Fruit fly (Drosophila melanogaster): ENCODE data around the gene Rca1.

Gene Rca1

DNA sequence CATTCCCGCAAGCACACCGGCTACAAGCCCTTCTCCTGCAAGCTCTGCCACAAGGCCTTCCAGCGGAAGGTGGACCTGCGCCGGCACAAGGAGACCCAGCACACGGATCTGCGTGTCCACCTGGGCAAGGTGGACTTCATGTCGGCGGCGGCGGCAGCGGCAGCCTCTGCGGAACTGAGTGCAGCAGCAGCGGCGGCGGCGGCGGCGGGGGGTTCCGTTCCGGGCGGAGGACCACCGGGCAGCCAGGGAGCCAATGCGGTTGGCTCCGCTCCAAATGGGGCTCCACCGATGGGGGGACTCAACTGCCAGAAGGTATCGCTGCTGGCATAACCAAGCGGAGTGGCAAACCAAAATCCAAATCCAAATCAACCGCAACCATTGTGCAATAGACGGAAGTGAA lies 14.3 kb upstream of the Rca1 start:
- TF ChIP-seq CG32264 (GFP tag; optimal IDR thresholded peaks at IDR 0.05): no peak
- TF ChIP-seq ey (GFP tag; optimal IDR thresholded peaks at IDR 0.05): no peak
- no peak for TF ChIP-seq sv (GFP tag; optimal IDR thresholded peaks at IDR 0.05)
- TF ChIP-seq Dfd (GFP tag; optimal IDR thresholded peaks at IDR 0.05): peak; percentile 96
- no peak for TF ChIP-seq sage (GFP tag; optimal IDR thresholded peaks at IDR 0.05)
- no peak for TF ChIP-seq jim (GFP tag; optimal IDR thresholded peaks at IDR 0.05)
- no peak for TF ChIP-seq Rel (GFP tag; optimal IDR thresholded peaks at IDR 0.05)
- TF ChIP-seq Rel (tag; optimal IDR thresholded peaks at IDR 0.05): no peak

DNA sequence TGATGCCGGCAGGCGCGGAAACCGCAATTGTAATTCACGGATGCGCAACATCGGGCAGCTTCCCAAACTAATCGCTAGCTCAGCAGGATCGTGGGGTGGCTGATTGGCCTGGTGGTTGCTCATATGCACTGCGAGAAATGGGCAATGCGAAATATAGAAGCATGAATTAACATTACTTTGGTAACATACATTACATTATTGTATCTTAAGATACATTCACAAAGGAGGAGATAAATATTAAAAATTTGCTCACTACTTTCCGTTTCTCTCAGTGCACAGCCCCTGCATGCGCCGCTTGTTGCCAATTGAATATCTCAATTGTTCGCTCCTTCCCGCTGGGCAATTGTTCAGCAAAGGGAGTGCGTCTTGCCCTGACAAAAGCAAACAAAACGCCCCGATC lies 10.8 kb upstream of the Rca1 start:
- TF ChIP-seq ey (GFP tag; optimal IDR thresholded peaks at IDR 0.05): peak; percentile 35
- TF ChIP-seq dmrt93B (GFP tag; optimal IDR thresholded peaks at IDR 0.05): peak; percentile 17
- no peak for TF ChIP-seq psq (GFP tag; optimal IDR thresholded peaks at IDR 0.05)
- TF ChIP-seq h (GFP tag; optimal IDR thresholded peaks at IDR 0.05): peak; percentile 50
- TF ChIP-seq Rel (GFP tag; optimal IDR thresholded peaks at IDR 0.05): no peak
- no peak for TF ChIP-seq Rel (tag; optimal IDR thresholded peaks at IDR 0.05)
- TF ChIP-seq Dfd (GFP tag; optimal IDR thresholded peaks at IDR 0.05): no peak
- no peak for TF ChIP-seq rgr (GFP tag; optimal IDR thresholded peaks at IDR 0.05)
- TF ChIP-seq lola (GFP tag; optimal IDR thresholded peaks at IDR 0.05): no peak
- no peak for TF ChIP-seq pan (optimal IDR thresholded peaks at IDR 0.05)
- TF ChIP-seq foxo (GFP tag; optimal IDR thresholded peaks at IDR 0.05): peak in 1 of 2 experiments; percentile 58
- no peak for TF ChIP-seq jim (GFP tag; optimal IDR thresholded peaks at IDR 0.05)
- TF ChIP-seq woc (GFP tag; optimal IDR thresholded peaks at IDR 0.05): peak; percentile 22
- TF ChIP-seq Dif (GFP tag; optimal IDR thresholded peaks at IDR 0.05; ENCODE audit: partially characterized antibody): no peak
- peak; percentile 54 for TF ChIP-seq fru (GFP tag; optimal IDR thresholded peaks at IDR 0.05)
- TF ChIP-seq Hr83 (GFP tag; optimal IDR thresholded peaks at IDR 0.05; ENCODE audit: poor library complexity, severe bottlenecking): no peak
- TF ChIP-seq sv (GFP tag; optimal IDR thresholded peaks at IDR 0.05): peak; percentile 39
- TF ChIP-seq HLH106 (tag; optimal IDR thresholded peaks at IDR 0.05): peak; percentile 55
- TF ChIP-seq br (GFP tag; optimal IDR thresholded peaks at IDR 0.05): peak; percentile 13
- no peak for TF ChIP-seq Sp1 (GFP tag; optimal IDR thresholded peaks at IDR 0.05)
- TF ChIP-seq brk (GFP tag; optimal IDR thresholded peaks at IDR 0.05): no peak
- no peak for TF ChIP-seq Jra (GFP tag; optimal IDR thresholded peaks at IDR 0.05)
- no peak for TF ChIP-seq CG9705 (GFP tag; optimal IDR thresholded peaks at IDR 0.05)
- TF ChIP-seq tai (GFP tag; optimal IDR thresholded peaks at IDR 0.05): no peak

- TF ChIP-seq dsf (GFP tag; optimal IDR thresholded peaks at IDR 0.05; ENCODE audit: borderline replicate concordance): no peak
- TF ChIP-seq ey (GFP tag; optimal IDR thresholded peaks at IDR 0.05): no peak
These were observed 8.7 kb upstream of the Rca1 start for dm6 chr2L:6843434-6843833.

- no peak for TF ChIP-seq Abd-B (GFP tag; optimal IDR thresholded peaks at IDR 0.05)
- TF ChIP-seq foxo (GFP tag; optimal IDR thresholded peaks at IDR 0.05): no peak
- TF ChIP-seq br (GFP tag; optimal IDR thresholded peaks at IDR 0.05): no peak
These were observed 1.2 kb upstream of the Rca1 start for dm6 chr2L:6850963-6851362.

DNA sequence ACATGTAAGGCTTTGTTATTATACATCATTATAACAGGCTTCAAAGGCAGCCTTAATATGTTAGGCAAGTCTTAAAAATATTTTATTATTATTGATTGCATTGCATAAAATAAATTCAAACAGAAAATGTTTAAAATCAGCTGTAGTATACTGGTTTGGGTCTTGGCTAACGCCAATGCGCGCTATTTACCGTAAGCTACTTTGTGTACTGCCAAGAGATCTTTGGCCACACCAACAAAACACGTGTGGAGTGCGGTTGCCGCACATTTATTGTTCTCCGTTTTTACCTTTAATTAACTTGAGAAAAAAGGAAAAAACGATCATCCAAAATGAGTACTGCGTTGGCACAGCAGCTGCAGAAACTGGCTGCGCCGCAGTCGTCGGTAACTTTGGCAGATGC lies 1.8 kb downstream of the Rca1 start:
- peak; percentile 69 for TF ChIP-seq Vsx2 (GFP tag; optimal IDR thresholded peaks at IDR 0.05; ENCODE audit: partially characterized antibody)
- TF ChIP-seq dl (GFP tag; optimal IDR thresholded peaks at IDR 0.05; ENCODE audit: insufficient read depth in 1 of 2, partially characterized antibody in 2 of 2): no peak
- peak; percentile 68 for TF ChIP-seq Myc (optimal IDR thresholded peaks at IDR 0.05)

dm6 chr2L:6868178-6868867 lies 16.2 kb downstream of the Rca1 start:
- TF ChIP-seq h (GFP tag; optimal IDR thresholded peaks at IDR 0.05): peak; percentile 50
- no peak for TF ChIP-seq Vsx2 (GFP tag; optimal IDR thresholded peaks at IDR 0.05; ENCODE audit: partially characterized antibody)
- TF ChIP-seq HLH106 (tag; optimal IDR thresholded peaks at IDR 0.05): no peak

All from whole organism, wandering third instar larva.